Fruit fly (Drosophila melanogaster) whole organism, adult: ENCODE results near the gene CG34180.

ENCODE experiments used
- CG12768 ChIP-seq: fragments of 200-800 bp; sonication (Bioruptor generic); optimal IDR thresholded peaks from 2 replicates; lab custom pipeline; 2017; ENCODE audit warnings: missing biosample characterization, missing genetic modification characterization, mild to moderate bottlenecking, moderate library complexity, missing genetic modification reagents
- ovo ChIP-seq: fragments of 200-800 bp; sonication (Bioruptor generic); optimal IDR thresholded peaks from 2 replicates; lab custom pipeline; 2016; ENCODE audit warnings: missing biosample characterization, missing genetic modification characterization

- no peak for TF ChIP-seq CG12768
- TF ChIP-seq ovo (GFP tag; lab: Kevin White, UChicago): no peak
These were observed 13.6 kb downstream of the CG34180 start for dm6 chr2L:6073894-6074293.
